Fruit fly (Drosophila melanogaster): ENCODE measurements around the gene Oat.

dm6 chr3L:19631867-19632266, 17.8 kb downstream of the Oat start:
- no peak for TF ChIP-seq psq (optimal IDR thresholded peaks at IDR 0.05)
- no peak for TF ChIP-seq Sin3A (optimal IDR thresholded peaks at IDR 0.05)
- TF ChIP-seq ttk (optimal IDR thresholded peaks at IDR 0.05), result no peak
- TF ChIP-seq h (optimal IDR thresholded peaks at IDR 0.05), result no peak
- TF ChIP-seq Myc (optimal IDR thresholded peaks at IDR 0.05), result no peak
- no peak for TF ChIP-seq insv (optimal IDR thresholded peaks at IDR 0.05)

Measured in Kc167 (cell line).